Worm (Caenorhabditis elegans) whole organism, L2 larva: ENCODE data around the gene nlp-17.

ENCODE experiments used
- Y55F3AM.14 ChIP-seq: fragments of 200-800 bp; sonication (Bioruptor generic); optimal IDR thresholded peaks from 2 replicates; lab custom pipeline; 2018; ENCODE audit warnings: mild to moderate bottlenecking, missing genetic modification characterization, missing compliant biosample characterization
- nhr-237 ChIP-seq: fragments of 150-350 bp; optimal IDR thresholded peaks from 2 replicates; lab custom pipeline; 2014; ENCODE audit warnings: missing biosample characterization, missing genetic modification characterization
- sma-9 ChIP-seq, 2 experiments: fragments of 150-350 bp in 1 of 2; sonication (generic microtip) in 1 of 2; optimal IDR thresholded peaks; 2 replicates each; lab custom pipeline; 2014 to 2016; ENCODE audit warnings: missing genetic modification characterization in 2 of 2, mild to moderate bottlenecking in 1 of 2, missing biosample characterization in 1 of 2, missing compliant biosample characterization in 1 of 2, missing genetic modification reagents in 1 of 2, moderate library complexity in 1 of 2
- snpc-4 ChIP-seq: fragments of 150-350 bp; optimal IDR thresholded peaks from 2 replicates; lab custom pipeline; 2014; ENCODE audit warnings: missing biosample characterization, missing genetic modification characterization

DNA sequence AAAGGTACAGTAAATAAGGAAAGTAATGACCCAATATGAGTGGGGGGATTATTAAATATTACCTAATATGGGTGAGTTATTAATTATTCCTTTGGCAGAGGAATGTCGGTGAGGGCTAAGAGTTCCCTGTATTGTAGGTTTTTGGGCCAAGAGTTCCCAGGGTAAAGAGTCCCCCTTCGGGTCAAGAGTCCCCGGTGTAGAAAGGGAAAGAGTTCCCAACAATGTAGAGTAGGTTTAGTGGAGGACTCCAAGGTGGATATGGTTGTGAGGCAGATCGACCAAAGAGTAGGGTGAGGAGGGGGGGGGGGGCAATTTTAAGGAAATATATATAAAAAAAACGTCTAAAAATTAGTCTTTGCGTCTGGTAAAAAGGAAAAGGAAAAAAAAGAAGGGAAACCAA, 48.7 kb downstream of the nlp-17 start:
- TF ChIP-seq nhr-237 (tag; lab: Kevin White, UChicago) (no peak), Y55F3AM.14 (GFP tag; lab: Kevin White, UChicago) (no peak), snpc-4 (tag; lab: Kevin White, UChicago) (no peak), sma-9 (GFP tag; optimal IDR thresholded peaks at IDR 0.05; lab: Kevin White, UChicago) (no peak), sma-9 (tag; optimal IDR thresholded peaks at IDR 0.05; lab: Kevin White, UChicago) (no peak)
